Worm (Caenorhabditis elegans): ENCODE measurements around the gene srz-78.

srz-78 gene

DNA sequence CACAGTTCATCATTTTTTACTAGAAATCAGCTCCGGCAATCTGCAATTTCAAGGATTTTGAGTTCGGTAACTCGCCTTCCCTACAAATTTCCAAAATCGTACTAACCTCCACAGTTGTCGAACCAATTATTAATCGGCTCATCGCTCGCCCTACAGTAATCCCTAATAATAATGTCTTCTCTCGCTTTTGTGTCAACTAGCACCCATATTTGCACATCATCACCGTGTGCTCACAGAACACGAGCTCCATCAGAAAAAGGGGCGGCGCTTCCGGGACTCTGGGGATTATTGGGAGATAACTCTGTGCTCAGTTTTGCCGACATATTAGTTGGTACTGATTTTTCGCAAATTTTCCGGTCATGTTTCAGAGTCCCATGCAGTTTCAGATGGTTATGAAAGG is 6.3 kb downstream of the srz-78 start, which contains the start of gene ceh-53:
Gene ceh-53, plus strand, starts transcription at position 301 of the 400 bp plus-strand sequence.
- TF ChIP-seq R02D3.7 (tag; optimal IDR thresholded peaks at IDR 0.05) (no peak), mes-2 (tag; optimal IDR thresholded peaks at IDR 0.05; ENCODE audit: poor library complexity, severe bottlenecking) (no peak), zfp-3 (GFP tag; conservative IDR thresholded peaks at IDR 0.05) (no peak), ces-1 (GFP tag; optimal IDR thresholded peaks at IDR 0.05) (no peak), snpc-1.2 (GFP tag; IDR thresholded peaks at IDR 0.05) (no peak), tag-97 (GFP tag; IDR thresholded peaks at IDR 0.05) (no peak), mxl-2 (GFP tag; conservative IDR thresholded peaks at IDR 0.05) (no peak), ztf-11 (tag; optimal IDR thresholded peaks at IDR 0.05) (no peak), ceh-20 (GFP tag; IDR thresholded peaks at IDR 0.05) (no peak), nhr-77 (tag; optimal IDR thresholded peaks at IDR 0.05) (no peak), tra-1 (GFP tag; IDR thresholded peaks at IDR 0.05) (no peak), F49E8.2 (tag; optimal IDR thresholded peaks at IDR 0.05; ENCODE audit: borderline replicate concordance) (no peak), egl-43 (GFP tag; IDR thresholded peaks at IDR 0.05) (no peak), hif-1 (tag; optimal IDR thresholded peaks at IDR 0.05) (no peak), Y5F2A.4 (GFP tag; optimal IDR thresholded peaks at IDR 0.05) (no peak), ama-1 (optimal IDR thresholded peaks at IDR 0.05) (no peak)

DNA sequence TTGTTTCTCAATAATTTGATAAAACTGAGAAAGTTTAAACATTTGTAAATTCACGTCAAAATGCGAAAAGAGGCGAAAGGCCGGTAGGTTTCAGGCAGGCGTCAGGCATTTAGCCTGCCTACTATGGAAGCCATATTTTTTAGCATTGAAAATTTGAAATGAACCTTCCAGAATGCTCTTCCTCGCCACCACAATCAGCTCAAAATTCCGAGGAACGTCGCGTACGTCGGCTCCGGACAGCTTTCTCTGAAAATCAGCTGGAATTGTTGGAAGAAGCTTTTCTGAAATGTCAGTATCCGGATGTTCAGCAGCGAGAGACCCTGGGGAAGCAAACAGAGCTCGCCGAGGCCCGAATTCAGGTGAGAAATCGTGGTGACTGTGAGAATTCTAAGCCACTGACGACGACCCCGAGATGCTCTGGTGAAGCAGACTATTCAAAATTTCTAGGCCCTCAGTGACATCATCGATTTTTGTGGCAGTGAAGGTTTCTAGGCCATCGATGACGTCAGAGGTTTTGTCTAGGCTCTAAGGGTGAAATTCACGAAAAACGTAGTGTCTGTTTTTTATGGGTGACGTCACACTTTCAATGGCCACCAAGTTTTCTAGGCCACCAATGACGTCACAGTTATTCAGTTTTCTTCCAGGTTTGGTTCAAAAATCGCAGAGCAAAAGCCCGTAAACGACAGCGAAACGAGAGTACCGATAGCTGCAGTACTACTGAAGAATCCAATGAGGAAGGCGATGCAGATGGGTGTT is 10.6 kb downstream of the srz-78 start:
- TF ChIP-seq set-16 (GFP tag; IDR thresholded peaks at IDR 0.05) (0 out of 2 replicates have a peak, but pooled peaks have one; percentile 9), unc-62 (GFP tag; optimal IDR thresholded peaks at IDR 0.05 in 1 of 2) (peak in 1 of 2 experiments; percentile 80), unc-62 (tag; optimal IDR thresholded peaks at IDR 0.05) (no peak), aha-1 (tag) (peak; percentile 90), nhr-48 (tag; optimal IDR thresholded peaks at IDR 0.05) (no peak), snpc-4 (tag; optimal IDR thresholded peaks at IDR 0.05) (no peak)

DNA sequence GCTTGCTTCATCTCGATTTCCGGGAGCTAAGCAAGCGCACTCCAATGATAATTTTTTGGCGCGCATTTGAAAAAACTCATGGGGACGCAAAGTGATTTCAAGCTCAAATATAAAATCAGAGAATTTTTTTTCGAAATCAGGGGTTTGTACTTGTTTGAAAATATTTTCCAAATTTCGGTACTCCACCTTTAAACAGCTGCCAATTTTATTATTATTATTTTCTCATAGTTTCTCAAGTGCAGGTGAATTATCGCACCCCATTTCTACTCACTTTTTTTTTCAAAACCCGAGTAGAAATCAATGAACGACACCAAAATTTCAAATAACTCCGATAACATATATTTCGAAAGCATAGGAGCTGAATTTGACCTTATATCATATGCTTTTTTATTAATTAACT is 12.6 kb downstream of the srz-78 start, which contains the start of gene srz-83:
Gene srz-83, plus strand, starts transcription at position 301 of the 400 bp plus-strand sequence.
- no peak for TF ChIP-seq nhr-77 (tag; optimal IDR thresholded peaks at IDR 0.05)
- TF ChIP-seq fkh-10 (GFP tag; optimal IDR thresholded peaks at IDR 0.05) = no peak
- no peak for TF ChIP-seq mdl-1 (tag; optimal IDR thresholded peaks at IDR 0.05)

DNA sequence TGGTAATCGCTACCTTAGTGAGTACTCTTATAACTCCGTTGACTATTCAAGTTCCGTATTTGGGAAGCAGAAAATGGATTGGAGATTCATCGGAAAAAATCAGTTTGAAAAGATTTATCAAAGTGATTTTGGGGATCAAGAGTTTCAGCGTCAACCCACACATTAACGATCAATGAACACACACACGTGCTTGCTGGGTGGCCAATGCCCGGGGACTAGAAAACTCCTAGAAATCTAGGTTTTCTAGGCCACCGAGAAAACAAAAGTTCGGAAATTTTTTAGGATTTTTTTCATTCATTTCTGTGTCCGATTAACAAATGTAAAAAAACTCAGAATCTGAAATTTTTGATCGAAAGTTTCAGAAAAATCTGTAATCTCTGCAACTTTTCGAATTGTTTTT is 14.4 kb downstream of the srz-78 start:
- TF ChIP-seq unc-62 (GFP tag; optimal IDR thresholded peaks at IDR 0.05 in 1 of 2) (peak in 1 of 2 experiments; percentile 30), unc-62 (tag; optimal IDR thresholded peaks at IDR 0.05) (no peak), dve-1 (tag; optimal IDR thresholded peaks at IDR 0.05; ENCODE audit: insufficient read depth) (peak; percentile 2), mes-2 (tag; optimal IDR thresholded peaks at IDR 0.05; ENCODE audit: poor library complexity, severe bottlenecking) (peak; percentile 67), Y105C5A.15 (GFP tag; IDR thresholded peaks at IDR 0.05) (0 out of 2 replicates have a peak, but pooled peaks have one; percentile 33), ama-1 (optimal IDR thresholded peaks at IDR 0.05) (peak; percentile 2), lin-39 (tag; optimal IDR thresholded peaks at IDR 0.05) (no peak), hif-1 (tag; optimal IDR thresholded peaks at IDR 0.05) (peak in 1 of 2 experiments; percentile 11), daf-8 (GFP tag; IDR thresholded peaks at IDR 0.05) (no peak), lin-38 (GFP tag; IDR thresholded peaks at IDR 0.05) (peak; percentile 29; the same call in 1 of the 2 replicates), F10B5.3 (tag; optimal IDR thresholded peaks at IDR 0.05) (no peak), mxl-3 (GFP tag; optimal IDR thresholded peaks at IDR 0.05) (peak; percentile 42), Y48G9A.11 (GFP tag; IDR thresholded peaks at IDR 0.05) (peak; percentile 32; the same call in 1 of the 2 replicates)

All from whole organism, L4 larva.